Worm (Caenorhabditis elegans) whole organism, L4 larva: Measurements from ENCODE around the gene col-181.

Source experiments
- T26A8.4 ChIP-seq: fragments of 200-800 bp; sonication (Bioruptor generic); IDR thresholded peaks from 2 replicates; pipeline ENCODE4 v1.3.6; 2022; ENCODE audit warnings: missing genetic modification characterization, missing compliant biosample characterization
- aha-1 ChIP-seq: fragments of 150-350 bp; peaks from one replicate; lab custom pipeline; 2014; ENCODE audit warnings: missing biosample characterization, missing genetic modification characterization
- attf-4 ChIP-seq: sonication (generic microtip); optimal IDR thresholded peaks from 3 replicates; lab custom pipeline; 2017; ENCODE audit warnings: missing biosample characterization, missing genetic modification characterization
- ceh-28 ChIP-seq: fragments of 150-350 bp; optimal IDR thresholded peaks from 2 replicates; lab custom pipeline; 2014; ENCODE audit warnings: missing biosample characterization, missing genetic modification reagents, missing genetic modification characterization
- ces-1 ChIP-seq: fragments of 150-350 bp; sonication (generic microtip); optimal IDR thresholded peaks from 4 replicates; lab custom pipeline; 2014; ENCODE audit warnings: missing biosample characterization, missing genetic modification reagents, missing genetic modification characterization
- daf-12 ChIP-seq: fragments of 150-350 bp; optimal IDR thresholded peaks from 2 replicates; lab custom pipeline; 2014; ENCODE audit warnings: missing biosample characterization, missing genetic modification reagents, missing genetic modification characterization
- daf-16 ChIP-seq, 3 experiments: sonication (generic microtip); optimal IDR thresholded peaks; 2 replicates each; lab custom pipeline; 2016 to 2017; ENCODE audit warnings: missing genetic modification characterization in 3 of 3, missing genetic modification reagents in 3 of 3, mild to moderate bottlenecking in 2 of 3, missing compliant biosample characterization in 2 of 3, missing biosample characterization in 1 of 3, moderate library complexity in 1 of 3
- daf-8 ChIP-seq: fragments of 200-800 bp; sonication (Bioruptor generic); IDR thresholded peaks from 2 replicates; pipeline ENCODE4 v1.3.6; 2022; ENCODE audit warnings: missing genetic modification characterization, missing compliant biosample characterization
- duxl-1 ChIP-seq: sonication (generic microtip); optimal IDR thresholded peaks from 2 replicates; lab custom pipeline; 2016; ENCODE audit warnings: mild to moderate bottlenecking, missing genetic modification characterization, moderate library complexity, missing compliant biosample characterization; ENCODE audit not compliant: poor library complexity
- dve-1 ChIP-seq: sonication (generic microtip); optimal IDR thresholded peaks from 2 replicates; lab custom pipeline; 2017; ENCODE audit warnings: antibody characterized with exemption, mild to moderate bottlenecking, missing genetic modification characterization, missing compliant biosample characterization; ENCODE audit not compliant: insufficient read depth
- fkh-10 ChIP-seq: fragments of 150-350 bp; optimal IDR thresholded peaks from 2 replicates; lab custom pipeline; 2014; ENCODE audit warnings: missing biosample characterization, missing genetic modification reagents, missing genetic modification characterization
- hlh-11 ChIP-seq: fragments of 200-800 bp; sonication (Bioruptor generic); optimal IDR thresholded peaks from 2 replicates; lab custom pipeline; 2018; ENCODE audit warnings: mild to moderate bottlenecking, missing genetic modification characterization, missing compliant biosample characterization
- lim-7 ChIP-seq: fragments of 200-800 bp; sonication (Bioruptor generic); IDR thresholded peaks from 2 replicates; pipeline ENCODE4 v1.3.6; 2022; ENCODE audit warnings: missing genetic modification characterization, missing compliant biosample characterization
- lin-15B ChIP-seq: fragments of 150-350 bp; sonication (generic microtip); optimal IDR thresholded peaks from 3 replicates; lab custom pipeline; 2014; ENCODE audit warnings: missing biosample characterization, missing genetic modification characterization
- lin-29 ChIP-seq: fragments of 200-800 bp; sonication (Bioruptor generic); IDR thresholded peaks from 2 replicates; pipeline ENCODE4 v1.3.6; 2022; ENCODE audit warnings: missing genetic modification reagents, missing genetic modification characterization, missing compliant biosample characterization
- lir-3 ChIP-seq: sonication (generic microtip); optimal IDR thresholded peaks from 2 replicates; lab custom pipeline; 2016; ENCODE audit warnings: mild to moderate bottlenecking, missing genetic modification characterization, missing compliant biosample characterization
- lsy-2 ChIP-seq, 2 experiments: fragments of 150-350 bp in 1 of 2; sonication (generic microtip) in 1 of 2; optimal IDR thresholded peaks; 2 replicates each; lab custom pipeline; 2014 to 2017; ENCODE audit warnings: missing biosample characterization in 2 of 2, missing genetic modification characterization in 2 of 2
- mes-2 ChIP-seq: sonication (generic microtip); optimal IDR thresholded peaks from 2 replicates; lab custom pipeline; 2016; ENCODE audit warnings: missing genotype, mild to moderate bottlenecking, missing genetic modification characterization, missing compliant biosample characterization; ENCODE audit not compliant: poor library complexity, severe bottlenecking
- mxl-2 ChIP-seq: fragments of 200-800 bp; sonication (Bioruptor generic); conservative IDR thresholded peaks from 2 replicates; pipeline ENCODE4 v1.3.6; 2022; ENCODE audit warnings: missing genetic modification reagents, missing genetic modification characterization, missing compliant biosample characterization
- nhr-111 ChIP-seq: fragments of 200-800 bp; sonication (Bioruptor generic); optimal IDR thresholded peaks from 2 replicates; lab custom pipeline; 2018; ENCODE audit warnings: mild to moderate bottlenecking, missing genetic modification characterization, missing compliant biosample characterization
- nhr-237 ChIP-seq: sonication (generic microtip); optimal IDR thresholded peaks from 2 replicates; lab custom pipeline; 2017; ENCODE audit warnings: missing biosample characterization, missing genetic modification characterization
- nhr-25 ChIP-seq: sonication (generic microtip); optimal IDR thresholded peaks from 2 replicates; lab custom pipeline; 2017; ENCODE audit warnings: missing genetic modification characterization, mild to moderate bottlenecking, missing compliant biosample characterization, antibody characterized with exemption, moderate library complexity, borderline replicate concordance; ENCODE audit not compliant: insufficient read depth
- nhr-76 ChIP-seq: fragments of 150-350 bp; optimal IDR thresholded peaks from 2 replicates; lab custom pipeline; 2014; ENCODE audit warnings: missing biosample characterization, missing genetic modification characterization
- rbr-2 ChIP-seq: sonication (generic microtip); optimal IDR thresholded peaks from 2 replicates; lab custom pipeline; 2016; ENCODE audit warnings: missing genotype, missing genetic modification characterization, missing compliant biosample characterization
- set-16 ChIP-seq: fragments of 200-800 bp; sonication (Bioruptor generic); IDR thresholded peaks from 2 replicates; pipeline ENCODE4 v1.3.6; 2022; ENCODE audit warnings: missing genetic modification reagents, missing genetic modification characterization, missing compliant biosample characterization
- unc-130 ChIP-seq: sonication (generic microtip); optimal IDR thresholded peaks from 2 replicates; lab custom pipeline; 2016; ENCODE audit warnings: missing genetic modification reagents, missing genetic modification characterization, missing compliant biosample characterization
- unc-62 ChIP-seq, 3 experiments: fragments of 150-350 bp in 1 of 3; sonication (generic microtip); optimal IDR thresholded peaks in 2 of 3; peaks in 1 of 3; 1 replicate in 1 of 3; 2 replicates in 2 of 3; lab custom pipeline; 2014 to 2017; ENCODE audit warnings: missing biosample characterization in 3 of 3, missing genetic modification characterization in 3 of 3, missing genetic modification reagents in 3 of 3, missing genotype in 1 of 3
- vab-7 ChIP-seq: fragments of 200-800 bp; sonication (Bioruptor generic); IDR thresholded peaks from 2 replicates; pipeline ENCODE4 v1.3.6; 2022; ENCODE audit warnings: missing genetic modification reagents, missing genetic modification characterization, missing compliant biosample characterization
- zip-11 ChIP-seq: fragments of 200-800 bp; sonication (Bioruptor generic); IDR thresholded peaks from 2 replicates; pipeline ENCODE4 v1.3.6; 2022; ENCODE audit warnings: missing genetic modification characterization, missing compliant biosample characterization
- zip-2 ChIP-seq: fragments of 150-350 bp; optimal IDR thresholded peaks from 2 replicates; lab custom pipeline; 2014; ENCODE audit warnings: missing biosample characterization, missing genetic modification characterization
- ztf-7 ChIP-seq: fragments of 150-350 bp; optimal IDR thresholded peaks from 2 replicates; lab custom pipeline; 2014; ENCODE audit warnings: missing biosample characterization, missing genetic modification characterization

Gene col-181

ce11 chrX:12081250-12081649, 23.5 kb upstream of the col-181 start:
- TF ChIP-seq zip-2 (tag; lab: Kevin White, UChicago) (no peak), hlh-11 (tag; lab: Kevin White, UChicago) (no peak), vab-7 (GFP tag; lab: Robert Waterston, UW) (no peak), nhr-76 (no peak), ztf-7 (tag; lab: Kevin White, UChicago) (no peak), lir-3 (tag; lab: Kevin White, UChicago) (no peak), ceh-28 (no peak), zip-11 (GFP tag; lab: Robert Waterston, UW) (no peak), daf-12 (tag; lab: Kevin White, UChicago) (no peak), daf-8 (no peak), mes-2 (tag; lab: Kevin White, UChicago) (no peak), mxl-2 (GFP tag; lab: Robert Waterston, UW) (no peak), aha-1 (tag; lab: Kevin White, UChicago) (no peak), lsy-2 (tag; optimal IDR thresholded peaks at IDR 0.05; lab: Kevin White, UChicago) (no peak), unc-130 (no peak), lin-15B (tag; lab: Kevin White, UChicago) (no peak)

- TF ChIP-seq lin-29 (GFP tag; lab: Robert Waterston, UW) (no peak), fkh-10 (peak; percentile 85), T26A8.4 (GFP tag; lab: Robert Waterston, UW) (no peak), rbr-2 (tag; lab: Kevin White, UChicago) (peak; percentile 13), ces-1 (GFP tag; lab: Kevin White, UChicago) (peak; percentile 76), hlh-11 (tag; lab: Kevin White, UChicago) (no peak)
These were observed 21.9 kb upstream of the col-181 start for ce11 chrX:12082813-12083212.

- TF ChIP-seq aha-1 (tag; lab: Kevin White, UChicago) = peak; percentile 43
- TF ChIP-seq set-16 (GFP tag; lab: Robert Waterston, UW) = 0 out of 2 replicates have a peak, but pooled peaks have one; percentile 5
- no peak for TF ChIP-seq daf-8
These were observed 18.4 kb upstream of the col-181 start for ce11 chrX:12086297-12086696.

- TF ChIP-seq dve-1 (tag; lab: Kevin White, UChicago) (no peak), aha-1 (tag; lab: Kevin White, UChicago) (peak; percentile 81)
These were observed 12.1 kb upstream of the col-181 start for ce11 chrX:12092621-12093020.

DNA sequence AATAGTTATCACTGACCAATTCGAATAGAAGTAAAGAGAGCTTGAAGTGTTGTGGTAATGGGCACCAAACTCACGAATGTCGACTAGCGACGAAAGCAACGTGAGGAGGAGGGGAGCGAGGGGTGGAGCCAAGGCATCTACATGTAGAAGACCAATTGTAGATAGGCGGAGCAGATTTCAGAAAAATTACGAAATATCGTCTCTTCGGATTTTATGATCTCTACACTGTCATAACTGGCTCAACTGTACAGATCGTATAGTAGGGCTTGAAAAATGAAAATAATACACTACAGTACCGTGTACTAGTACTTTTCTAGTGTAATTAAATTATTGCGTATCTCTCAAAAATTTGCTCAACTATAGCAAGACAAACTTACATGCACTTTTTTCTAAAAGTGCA, 11.7 kb upstream of the col-181 start, which contains the start of gene W03G11.4:
Gene W03G11.4 (minus strand): TSS at position 101 of the 400 bp plus-strand sequence.
- no peak for TF ChIP-seq nhr-25 (tag; lab: Kevin White, UChicago)
- TF ChIP-seq duxl-1 (tag; lab: Kevin White, UChicago) = no peak
- TF ChIP-seq nhr-237 (tag; lab: Kevin White, UChicago) = no peak
- TF ChIP-seq dve-1 (tag; lab: Kevin White, UChicago) = no peak
- TF ChIP-seq unc-62 (GFP tag; optimal IDR thresholded peaks at IDR 0.05 in 1 of 2; lab: Kevin White, UChicago) = peak in 1 of 2 experiments; percentile 83
- no peak for TF ChIP-seq unc-62 (tag; optimal IDR thresholded peaks at IDR 0.05; lab: Kevin White, UChicago)

DNA sequence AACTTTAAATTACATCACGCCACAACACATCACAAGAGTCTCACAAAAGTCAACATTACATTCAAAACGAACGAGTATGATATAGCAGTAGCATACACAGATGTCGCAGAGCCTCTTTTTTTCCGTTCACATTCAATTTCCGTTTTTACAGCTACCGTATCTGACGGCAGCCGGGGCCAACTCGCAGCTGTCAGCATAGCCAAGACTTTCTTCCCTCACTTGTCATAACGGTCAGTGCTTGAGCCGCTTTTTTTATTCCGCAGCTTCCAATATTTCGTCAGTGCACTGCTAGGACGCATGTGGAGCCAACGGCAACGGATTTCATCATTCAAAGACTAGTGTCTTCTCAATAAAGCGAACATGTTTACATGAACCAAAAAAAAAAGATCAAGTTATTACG, 10.7 kb upstream of the col-181 start:
- TF ChIP-seq unc-62 (GFP tag; optimal IDR thresholded peaks at IDR 0.05 in 1 of 2; lab: Kevin White, UChicago) (peak in 1 of 2 experiments; percentile 93), unc-62 (tag; optimal IDR thresholded peaks at IDR 0.05; lab: Kevin White, UChicago) (no peak), nhr-237 (tag; lab: Kevin White, UChicago) (no peak)
- TF ChIP-seq, all 104 proteins: peak for 1

- no peak for TF ChIP-seq attf-4
- TF ChIP-seq hlh-11 (tag; lab: Kevin White, UChicago) = no peak
- peak in 1 of 2 experiments; percentile 94 for TF ChIP-seq unc-62 (GFP tag; optimal IDR thresholded peaks at IDR 0.05 in 1 of 2; lab: Kevin White, UChicago)
- TF ChIP-seq unc-62 (tag; optimal IDR thresholded peaks at IDR 0.05; lab: Kevin White, UChicago) = no peak
- TF ChIP-seq ztf-7 (tag; lab: Kevin White, UChicago) = no peak
- no peak for TF ChIP-seq lim-7 (GFP tag; lab: Robert Waterston, UW)
- no peak for TF ChIP-seq nhr-237 (tag; lab: Kevin White, UChicago)
- no peak for TF ChIP-seq daf-16 (GFP tag; optimal IDR thresholded peaks at IDR 0.05; lab: Kevin White, UChicago)
- TF ChIP-seq daf-16 (tag; optimal IDR thresholded peaks at IDR 0.05; lab: Kevin White, UChicago) = no peak
- TF ChIP-seq nhr-111 (GFP tag; lab: Kevin White, UChicago) = no peak
These were observed 9.5 kb upstream of the col-181 start for ce11 chrX:12095200-12095599.
